Worm (Caenorhabditis elegans): ENCODE measurements around the gene ZK470.2.

Gene ZK470.2

ce11 chrX:4100473-4100872 lies 34.5 kb upstream of the ZK470.2 start, which contains the start of gene clh-4:
clh-4 (minus strand) TSS chrX:4100573.
- TF ChIP-seq ceh-27 (GFP tag; optimal IDR thresholded peaks at IDR 0.05) = no peak
- no peak for TF ChIP-seq xnd-1 (tag; optimal IDR thresholded peaks at IDR 0.05)
- TF ChIP-seq unc-62 (GFP tag; optimal IDR thresholded peaks at IDR 0.05) = no peak
- TF ChIP-seq aptf-3 (GFP tag; IDR thresholded peaks at IDR 0.05) = no peak
- TF ChIP-seq hmg-20 (GFP tag; IDR thresholded peaks at IDR 0.05) = no peak
- no peak for TF ChIP-seq snpc-1.1 (tag; optimal IDR thresholded peaks at IDR 0.05; ENCODE audit: insufficient read depth)
- TF ChIP-seq ccch-3 (GFP tag; optimal IDR thresholded peaks at IDR 0.05) = no peak
- TF ChIP-seq F52B5.7 (tag; optimal IDR thresholded peaks at IDR 0.05) = no peak
- TF ChIP-seq ets-4 (GFP tag; optimal IDR thresholded peaks at IDR 0.05) = no peak
- no peak for TF ChIP-seq F49E8.2 (tag; optimal IDR thresholded peaks at IDR 0.05; ENCODE audit: insufficient read depth)
- no peak for TF ChIP-seq tbx-9 (tag; optimal IDR thresholded peaks at IDR 0.05; ENCODE audit: borderline replicate concordance)
- no peak for TF ChIP-seq nfya-2 (GFP tag; IDR thresholded peaks at IDR 0.05)
- TF ChIP-seq pha-4 (tag; optimal IDR thresholded peaks at IDR 0.05) = no peak
- no peak for TF ChIP-seq egrh-3 (GFP tag; IDR thresholded peaks at IDR 0.05)
- no peak for TF ChIP-seq ceh-40 (GFP tag; IDR thresholded peaks at IDR 0.05)
- TF ChIP-seq B0261.1 (tag; optimal IDR thresholded peaks at IDR 0.05) = no peak
- TF ChIP-seq F39B2.1 (GFP tag; IDR thresholded peaks at IDR 0.05) = no peak
- no peak for TF ChIP-seq repo-1 (tag; optimal IDR thresholded peaks at IDR 0.05)
- no peak for TF ChIP-seq mel-28 (tag; optimal IDR thresholded peaks at IDR 0.05; ENCODE audit: borderline replicate concordance)
- no peak for TF ChIP-seq nhr-120 (GFP tag; IDR thresholded peaks at IDR 0.05)

DNA sequence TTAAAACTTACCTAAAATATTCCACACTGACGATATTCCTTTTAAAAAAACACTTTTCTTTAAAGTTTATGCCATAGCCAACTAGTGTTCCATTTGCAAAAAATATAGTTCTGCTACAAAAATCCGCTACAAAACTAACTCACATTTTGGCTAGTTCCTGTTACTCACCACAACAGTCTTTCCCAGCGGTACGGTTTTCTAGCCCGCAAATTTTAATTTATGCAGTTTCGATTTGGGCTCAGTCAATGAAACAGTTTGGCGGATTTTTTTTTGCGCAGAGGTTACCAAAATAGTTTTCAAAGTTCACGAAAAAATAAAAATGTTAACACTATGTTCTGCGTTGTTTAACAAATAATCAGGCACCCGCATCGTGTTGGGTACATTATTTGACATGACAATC lies 33.7 kb upstream of the ZK470.2 start:
- TF ChIP-seq dox-1 (GFP tag; IDR thresholded peaks at IDR 0.05) (no peak), rpc-1 (optimal IDR thresholded peaks at IDR 0.05) (no peak), rpc-1 (tag; optimal IDR thresholded peaks at IDR 0.05) (no peak), ztf-22 (GFP tag; optimal IDR thresholded peaks at IDR 0.05) (no peak), ZK185.1 (tag; optimal IDR thresholded peaks at IDR 0.05; ENCODE audit: poor library complexity, severe bottlenecking) (no peak), F57C9.4 (tag; optimal IDR thresholded peaks at IDR 0.05) (no peak), egl-18 (GFP tag; IDR thresholded peaks at IDR 0.05) (no peak), madf-10 (tag; optimal IDR thresholded peaks at IDR 0.05) (no peak), ceh-58 (GFP tag; IDR thresholded peaks at IDR 0.05) (no peak), attf-6 (GFP tag; IDR thresholded peaks at IDR 0.05) (no peak), ztf-25 (GFP tag; IDR thresholded peaks at IDR 0.05) (no peak)

ce11 chrX:4102075-4102598 lies 32.8 kb upstream of the ZK470.2 start, which contains the start of gene R02E4.3:
R02E4.3 (minus strand) TSS chrX:4102125.
- no peak for TF ChIP-seq B0261.1 (tag; optimal IDR thresholded peaks at IDR 0.05)
- TF ChIP-seq ekl-4 (GFP tag; IDR thresholded peaks at IDR 0.05) = no peak
- no peak for TF ChIP-seq ama-1 (optimal IDR thresholded peaks at IDR 0.05)
- TF ChIP-seq ama-1 (GFP tag; optimal IDR thresholded peaks at IDR 0.05) = no peak
- no peak for TF ChIP-seq lin-35 (GFP tag; optimal IDR thresholded peaks at IDR 0.05)
- TF ChIP-seq sptf-2 (GFP tag; optimal IDR thresholded peaks at IDR 0.05) = no peak
- TF ChIP-seq bed-1 (GFP tag; IDR thresholded peaks at IDR 0.05) = no peak

- TF ChIP-seq snpc-1.1 (tag; optimal IDR thresholded peaks at IDR 0.05; ENCODE audit: insufficient read depth) (peak; percentile 70), zfh-2 (GFP tag; conservative IDR thresholded peaks at IDR 0.05) (0 out of 2 replicates have a peak, but pooled peaks have one; percentile 10), snpc-4 (GFP tag; optimal IDR thresholded peaks at IDR 0.05) (no peak), snpc-4 (tag; optimal IDR thresholded peaks at IDR 0.05) (peak; percentile 36 to 92 (median 76)), zim-3 (tag; optimal IDR thresholded peaks at IDR 0.05) (no peak)
Observed at ce11 chrX:4103071-4103470, 31.9 kb upstream of the ZK470.2 start.

Measured in whole organism, young adult.